In the genomic region with DNA sequence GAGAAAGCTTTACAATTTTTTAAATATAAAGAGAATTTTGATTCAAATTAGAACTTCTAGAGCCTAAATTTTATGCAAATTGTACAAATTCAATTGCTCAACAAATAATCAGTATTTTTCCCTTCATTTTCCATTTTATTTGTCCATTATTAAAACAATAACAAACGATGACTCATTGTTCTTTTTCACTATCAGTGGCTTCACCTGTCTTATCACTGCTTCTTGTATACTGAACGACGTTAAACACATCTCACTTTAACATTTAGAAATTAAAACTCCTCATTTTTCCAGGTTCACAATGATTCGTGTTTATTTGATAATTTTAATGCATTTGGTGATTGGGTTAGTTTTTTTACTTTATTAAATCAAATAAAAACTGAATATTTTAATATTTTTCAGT, we compare ENCODE assay signal across 4 worm cellular contexts.
A peak's percentile ranks its signal among the peaks of the same experiment; 100 is the strongest.
TF ChIP-seq lines count a peak whose summit lies in the region.

A gene (plus strand): TSS at position 292 of the 400 bp plus-strand sequence.

TF ChIP-seq in whole organism, L2 larva, 48 proteins besides CTCF, POLR2A, EP300 and RAD21:
- TF ChIP-seq sma-9 (GFP tag; optimal IDR thresholded peaks at IDR 0.05; lab: Kevin White, UChicago) (no peak), sma-9 (tag; optimal IDR thresholded peaks at IDR 0.05; lab: Kevin White, UChicago) (no peak), fos-1 (tag; optimal IDR thresholded peaks at IDR 0.05; lab: Kevin White, UChicago) (peak; percentile 80)
TF ChIP-seq in whole organism, L2 larva: peak in this region for 1.

TF ChIP-seq in whole organism, L3 larva, 47 proteins besides CTCF, POLR2A, EP300 and RAD21:
- TF ChIP-seq lsy-12 (tag; optimal IDR thresholded peaks at IDR 0.05; lab: Kevin White, UChicago) (no peak), pqm-1 (tag; optimal IDR thresholded peaks at IDR 0.05; lab: Kevin White, UChicago) (peak; percentile 23), elt-2 (tag; optimal IDR thresholded peaks at IDR 0.05; lab: Kevin White, UChicago) (peak; percentile 76), pha-4 (tag; optimal IDR thresholded peaks at IDR 0.05; lab: Kevin White, UChicago) (peak; percentile 27)

TF ChIP-seq in whole organism, L4 larva, 104 proteins besides CTCF, POLR2A, EP300 and RAD21:
- no peak for TF ChIP-seq nhr-10 (tag; optimal IDR thresholded peaks at IDR 0.05; lab: Kevin White, UChicago)
- no peak for TF ChIP-seq daf-16 (GFP tag; optimal IDR thresholded peaks at IDR 0.05; lab: Kevin White, UChicago)
- peak; percentile 81 for TF ChIP-seq daf-16 (tag; optimal IDR thresholded peaks at IDR 0.05; lab: Kevin White, UChicago)
- peak; percentile 5 for TF ChIP-seq dve-1 (tag; optimal IDR thresholded peaks at IDR 0.05; lab: Kevin White, UChicago; ENCODE audit: insufficient read depth)
- no peak for TF ChIP-seq T20F7.1 (GFP tag; optimal IDR thresholded peaks at IDR 0.05; lab: Kevin White, UChicago)
- TF ChIP-seq F10B5.3 (tag; optimal IDR thresholded peaks at IDR 0.05; lab: Kevin White, UChicago), result no peak
- TF ChIP-seq dmd-6 (GFP tag; IDR thresholded peaks at IDR 0.05; lab: Robert Waterston, UW), result peak; percentile 8; the same call in 1 of the 2 replicates
- TF ChIP-seq unc-39 (tag; optimal IDR thresholded peaks at IDR 0.05; lab: Kevin White, UChicago), result no peak
- peak; percentile 59 for TF ChIP-seq pqm-1 (tag; optimal IDR thresholded peaks at IDR 0.05; lab: Kevin White, UChicago)
- TF ChIP-seq ama-1 (optimal IDR thresholded peaks at IDR 0.05; lab: Kevin White, UChicago), result no peak
- TF ChIP-seq lim-7 (GFP tag; IDR thresholded peaks at IDR 0.05; lab: Robert Waterston, UW), result no peak
- TF ChIP-seq nhr-28 (tag; optimal IDR thresholded peaks at IDR 0.05; lab: Kevin White, UChicago), result peak; percentile 54
- TF ChIP-seq fkh-10 (GFP tag; optimal IDR thresholded peaks at IDR 0.05; lab: Kevin White, UChicago), result no peak
- no peak for TF ChIP-seq set-16 (GFP tag; IDR thresholded peaks at IDR 0.05; lab: Robert Waterston, UW)
- no peak for TF ChIP-seq ztf-11 (tag; optimal IDR thresholded peaks at IDR 0.05; lab: Kevin White, UChicago)
- TF ChIP-seq gei-8 (GFP tag; optimal IDR thresholded peaks at IDR 0.05; lab: Kevin White, UChicago), result no peak
- no peak for TF ChIP-seq mdl-1 (tag; optimal IDR thresholded peaks at IDR 0.05; lab: Kevin White, UChicago)
- TF ChIP-seq daf-12 (tag; optimal IDR thresholded peaks at IDR 0.05; lab: Kevin White, UChicago), result no peak
TF ChIP-seq in whole organism, L4 larva: peak in this region for 5.

TF ChIP-seq in whole organism, young adult, 124 proteins besides CTCF, POLR2A, EP300 and RAD21:
- TF ChIP-seq fkh-3 (tag; optimal IDR thresholded peaks at IDR 0.05; lab: Kevin White, UChicago) (no peak), unc-130 (GFP tag; optimal IDR thresholded peaks at IDR 0.05; lab: Kevin White, UChicago) (no peak), nhr-80 (tag; optimal IDR thresholded peaks at IDR 0.05; lab: Kevin White, UChicago) (peak; percentile 24)
